Fruit fly (Drosophila melanogaster) whole organism, pupa: ENCODE measurements around the gene CG6216.

Experiments
- CG12605 ChIP-seq: fragments of 200-800 bp; sonication (Bioruptor generic); IDR thresholded peaks from 2 replicates; pipeline ENCODE4 v1.3.6; 2022; ENCODE audit warnings: missing biosample characterization, missing genetic modification characterization
- CG8159 ChIP-seq: fragments of 200-800 bp; sonication (Bioruptor generic); optimal IDR thresholded peaks from 3 replicates; lab custom pipeline; 2018; ENCODE audit warnings: missing biosample characterization, mild to moderate bottlenecking, missing genetic modification characterization, moderate library complexity
- CG9948 ChIP-seq: fragments of 200-800 bp; sonication (Bioruptor generic); optimal IDR thresholded peaks from 2 replicates; lab custom pipeline; 2018; ENCODE audit warnings: missing biosample characterization, mild to moderate bottlenecking, missing genetic modification characterization, moderate library complexity
- D1 ChIP-seq: fragments of 200-800 bp; sonication (Bioruptor generic); optimal IDR thresholded peaks from 2 replicates; lab custom pipeline; 2018; ENCODE audit warnings: missing biosample characterization, mild to moderate bottlenecking, missing genetic modification characterization, moderate library complexity
- EcR ChIP-seq: fragments of 200-800 bp; sonication (Bioruptor generic); optimal IDR thresholded peaks from 3 replicates; lab custom pipeline; 2019; ENCODE audit warnings: missing biosample characterization, missing genetic modification characterization, mild to moderate bottlenecking, moderate library complexity, missing genetic modification reagents
- Ets98B ChIP-seq: fragments of 200-800 bp; sonication (Bioruptor generic); IDR thresholded peaks from 2 replicates; pipeline ENCODE4 v1.3.6; 2022; ENCODE audit warnings: missing biosample characterization, missing genetic modification characterization
- fd96Ca ChIP-seq: fragments of 200-800 bp; sonication (Bioruptor generic); IDR thresholded peaks from 3 replicates; pipeline ENCODE4 v1.3.6; 2022; ENCODE audit warnings: missing biosample characterization, missing genetic modification characterization
- rn ChIP-seq: fragments of 200-800 bp; sonication (Bioruptor generic); IDR thresholded peaks from 2 replicates; pipeline ENCODE4 v1.3.6; 2022; ENCODE audit warnings: missing biosample characterization, missing genetic modification characterization

dm6 chr3L:11173049-11173564, 22.5 kb upstream of the CG6216 start, which contains the start of gene CG14142:
- TF ChIP-seq fd96Ca, result no peak
- no peak for TF ChIP-seq D1 (tag; lab: Kevin White, UChicago)
- no peak for TF ChIP-seq CG12605 (GFP tag; lab: Robert Waterston, UW)
- no peak for TF ChIP-seq rn (GFP tag; lab: Robert Waterston, UW)
- TF ChIP-seq CG8159 (tag; lab: Kevin White, UChicago), result no peak
- no peak for TF ChIP-seq EcR (GFP tag; lab: Kevin White, UChicago)
- TF ChIP-seq Ets98B (GFP tag; lab: Robert Waterston, UW), result no peak
- TF ChIP-seq CG9948 (tag; lab: Kevin White, UChicago), result no peak
